Fruit fly (Drosophila melanogaster) whole organism, wandering third instar larva: Measurements from ENCODE around the gene CG10347.

Experiments used
- CG9705 ChIP-seq: fragments of 200-800 bp; sonication (Bioruptor generic); optimal IDR thresholded peaks from 2 replicates; lab custom pipeline; 2018; ENCODE audit warnings: missing biosample characterization, mild to moderate bottlenecking, missing genetic modification characterization
- CrebA ChIP-seq: fragments of 200-800 bp; sonication (Bioruptor generic); optimal IDR thresholded peaks from 2 replicates; lab custom pipeline; 2016; ENCODE audit warnings: missing biosample characterization, mild to moderate bottlenecking, missing genetic modification characterization, borderline replicate concordance
- HLH106 ChIP-seq: fragments of 200-800 bp; optimal IDR thresholded peaks from 3 replicates; lab custom pipeline; 2019; ENCODE audit warnings: missing biosample characterization, mild to moderate bottlenecking, missing genetic modification characterization, moderate library complexity
- Rel ChIP-seq, 2 experiments: fragments of 200-800 bp; sonication (Bioruptor generic) in 1 of 2; optimal IDR thresholded peaks; 2 replicates in 1 of 2; 3 replicates in 1 of 2; lab custom pipeline; 2016 to 2019; ENCODE audit warnings: mild to moderate bottlenecking in 2 of 2, missing biosample characterization in 2 of 2, missing genetic modification characterization in 2 of 2, moderate library complexity in 1 of 2
- pan ChIP-seq: fragments of >200 bp; optimal IDR thresholded peaks from 2 replicates; lab custom pipeline; 2017

DNA sequence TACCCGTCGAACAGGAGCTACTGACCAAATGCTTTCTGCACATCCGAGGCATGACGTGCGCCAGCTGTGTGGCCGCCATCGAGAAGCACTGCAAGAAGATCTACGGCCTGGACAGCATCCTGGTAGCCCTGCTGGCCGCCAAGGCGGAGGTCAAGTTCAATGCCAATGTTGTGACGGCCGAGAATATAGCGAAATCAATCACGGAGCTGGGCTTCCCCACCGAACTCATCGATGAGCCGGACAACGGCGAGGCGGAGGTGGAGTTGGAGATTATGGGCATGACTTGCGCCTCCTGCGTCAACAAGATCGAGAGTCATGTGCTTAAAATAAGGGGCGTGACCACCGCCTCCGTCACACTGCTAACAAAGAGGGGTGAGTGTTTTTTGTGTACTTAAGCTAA, 1.2 kb upstream of the CG10347 start:
- TF ChIP-seq CrebA (GFP tag; lab: Kevin White, UChicago) (no peak), HLH106 (tag; lab: Kevin White, UChicago) (no peak), pan (lab: Kevin White, UChicago) (no peak), CG9705 (GFP tag; lab: Kevin White, UChicago) (no peak), Rel (GFP tag; optimal IDR thresholded peaks at IDR 0.05; lab: Kevin White, UChicago) (no peak), Rel (tag; optimal IDR thresholded peaks at IDR 0.05; lab: Kevin White, UChicago) (peak; percentile 86)
